Worm (Caenorhabditis elegans) whole organism, L3 larva: ENCODE measurements around the gene nspc-4.

Experiments
- R02D3.7 ChIP-seq: fragments of 150-350 bp; optimal IDR thresholded peaks from 2 replicates; lab custom pipeline; 2014; ENCODE audit warnings: missing biosample characterization, missing genetic modification characterization
- ceh-16 ChIP-seq: sonication (generic microtip); optimal IDR thresholded peaks from 2 replicates; lab custom pipeline; 2017; ENCODE audit warnings: missing biosample characterization, missing genetic modification characterization
- mml-1 ChIP-seq: fragments of 150-350 bp; sonication (generic microtip); optimal IDR thresholded peaks from 3 replicates; lab custom pipeline; 2014; ENCODE audit warnings: missing biosample characterization, missing genetic modification characterization
- nhr-237 ChIP-seq: fragments of 150-350 bp; optimal IDR thresholded peaks from 2 replicates; lab custom pipeline; 2014; ENCODE audit warnings: missing biosample characterization, missing genetic modification characterization
- unc-62 ChIP-seq: fragments of 150-350 bp; sonication (generic microtip); optimal IDR thresholded peaks from 4 replicates; lab custom pipeline; 2014; ENCODE audit warnings: missing biosample characterization, missing genetic modification reagents, missing genetic modification characterization
- zag-1 ChIP-seq: fragments of 150-350 bp; optimal IDR thresholded peaks from 2 replicates; lab custom pipeline; 2014; ENCODE audit warnings: missing biosample characterization, missing genetic modification characterization

- TF ChIP-seq R02D3.7 (no peak), mml-1 (tag; lab: Kevin White, UChicago) (no peak), unc-62 (GFP tag; lab: Kevin White, UChicago) (no peak), nhr-237 (tag; lab: Kevin White, UChicago) (no peak), ceh-16 (tag; lab: Kevin White, UChicago) (no peak), zag-1 (tag; lab: Kevin White, UChicago) (no peak)
Measured at ce11 chrX:8520402-8520801, 17.8 kb downstream of the nspc-4 start, which contains the start of gene H03E18.2.
